Worm (Caenorhabditis elegans) whole organism, L4 larva: ENCODE measurements around the gene Y37B11A.3.

Experiments used
- F26F4.8 ChIP-seq: fragments of 200-800 bp; sonication (Bioruptor generic); conservative IDR thresholded peaks from 2 replicates; pipeline ENCODE4 v1.3.6; 2022; ENCODE audit warnings: missing genetic modification characterization, missing compliant biosample characterization
- T20F7.1 ChIP-seq: fragments of 200-800 bp; sonication (Bioruptor generic); optimal IDR thresholded peaks from 2 replicates; lab custom pipeline; 2018; ENCODE audit warnings: mild to moderate bottlenecking, missing genetic modification characterization, missing compliant biosample characterization
- Y75B8A.6 ChIP-seq: fragments of 200-800 bp; sonication (Bioruptor generic); IDR thresholded peaks from 2 replicates; pipeline ENCODE4 v1.3.6; 2022; ENCODE audit warnings: missing genetic modification reagents, missing genetic modification characterization, missing compliant biosample characterization
- hlh-30 ChIP-seq: sonication (generic microtip); optimal IDR thresholded peaks from 2 replicates; lab custom pipeline; 2017; ENCODE audit warnings: antibody characterized with exemption, mild to moderate bottlenecking, missing genetic modification characterization, missing compliant biosample characterization; ENCODE audit not compliant: insufficient read depth
- jun-1 ChIP-seq: fragments of 150-350 bp; optimal IDR thresholded peaks from 2 replicates; lab custom pipeline; 2014; ENCODE audit warnings: missing biosample characterization, missing genetic modification reagents, missing genetic modification characterization
- lin-13 ChIP-seq: fragments of 150-350 bp; optimal IDR thresholded peaks from 2 replicates; lab custom pipeline; 2014; ENCODE audit warnings: missing biosample characterization, missing genetic modification reagents, missing genetic modification characterization
- nhr-11 ChIP-seq: fragments of 150-350 bp; optimal IDR thresholded peaks from 2 replicates; lab custom pipeline; 2014; ENCODE audit warnings: missing biosample characterization, missing genetic modification characterization
- php-3 ChIP-seq: fragments of 200-800 bp; sonication (Bioruptor generic); IDR thresholded peaks from 2 replicates; pipeline ENCODE4 v1.3.6; 2022; ENCODE audit warnings: missing genetic modification reagents, missing genetic modification characterization, missing compliant biosample characterization
- pqm-1 ChIP-seq: sonication (generic microtip); optimal IDR thresholded peaks from 2 replicates; lab custom pipeline; 2017; ENCODE audit warnings: missing biosample characterization, missing genetic modification characterization
- zag-1 ChIP-seq: fragments of 150-350 bp; optimal IDR thresholded peaks from 2 replicates; lab custom pipeline; 2014; ENCODE audit warnings: missing biosample characterization, missing genetic modification characterization

DNA sequence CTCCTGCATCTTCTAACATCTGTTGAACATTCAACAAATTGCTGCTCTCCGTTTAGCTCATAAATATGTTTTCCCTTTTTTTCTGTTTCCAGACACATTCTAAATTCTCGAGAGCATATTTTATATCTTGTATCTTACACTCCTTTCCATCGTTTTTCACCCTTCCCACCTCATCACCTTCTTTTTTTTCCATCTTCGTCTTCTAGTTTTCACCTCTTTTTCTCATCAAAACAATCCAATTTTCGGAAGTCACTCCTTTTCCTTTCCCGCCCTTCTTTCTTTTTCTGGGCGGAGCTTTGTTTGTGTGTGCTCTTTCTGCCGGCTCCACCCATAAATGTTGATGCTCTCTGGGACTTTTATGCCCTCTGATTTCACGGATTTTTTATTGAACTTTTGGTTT lies 37.7 kb upstream of the Y37B11A.3 start:
- TF ChIP-seq lin-13 (GFP tag; lab: Kevin White, UChicago) (no peak), jun-1 (tag; lab: Kevin White, UChicago) (no peak), F26F4.8 (GFP tag; lab: Robert Waterston, UW) (no peak), T20F7.1 (GFP tag; lab: Kevin White, UChicago) (no peak), Y75B8A.6 (GFP tag; lab: Robert Waterston, UW) (no peak), nhr-11 (no peak), php-3 (GFP tag; lab: Robert Waterston, UW) (no peak), hlh-30 (tag; lab: Kevin White, UChicago) (no peak), pqm-1 (tag; lab: Kevin White, UChicago) (no peak), zag-1 (tag; lab: Kevin White, UChicago) (no peak)
